Worm (Caenorhabditis elegans) whole organism, L3 larva: ENCODE measurements around the gene exc-15.

Experiments used
- elt-1 ChIP-seq: fragments of 150-350 bp; optimal IDR thresholded peaks from 2 replicates; lab custom pipeline; 2014; ENCODE audit warnings: missing biosample characterization, missing genetic modification characterization
- elt-2 ChIP-seq: sonication (generic microtip); optimal IDR thresholded peaks from 2 replicates; lab custom pipeline; 2016; ENCODE audit warnings: missing genetic modification reagents, mild to moderate bottlenecking, missing genetic modification characterization, missing compliant biosample characterization
- fkh-10 ChIP-seq: sonication (generic microtip); optimal IDR thresholded peaks from 2 replicates; lab custom pipeline; 2017; ENCODE audit warnings: missing biosample characterization, missing genetic modification reagents, missing genetic modification characterization
- mdl-1 ChIP-seq: fragments of 150-350 bp; optimal IDR thresholded peaks from 2 replicates; lab custom pipeline; 2014; ENCODE audit warnings: missing biosample characterization, missing genetic modification characterization
- nhr-11 ChIP-seq: fragments of 150-350 bp; optimal IDR thresholded peaks from 2 replicates; lab custom pipeline; 2014; ENCODE audit warnings: missing biosample characterization, missing genetic modification characterization
- nhr-23 ChIP-seq: fragments of 150-350 bp; optimal IDR thresholded peaks from 2 replicates; lab custom pipeline; 2014; ENCODE audit warnings: missing biosample characterization, missing genetic modification reagents, missing genetic modification characterization
- nhr-25 ChIP-seq: sonication (generic microtip); optimal IDR thresholded peaks from 2 replicates; lab custom pipeline; 2017; ENCODE audit warnings: missing biosample characterization, missing genetic modification characterization
- pqm-1 ChIP-seq: fragments of 150-350 bp; optimal IDR thresholded peaks from 2 replicates; lab custom pipeline; 2017; ENCODE audit warnings: missing biosample characterization, missing genetic modification characterization, inconsistent platforms
- skn-1 ChIP-seq: fragments of 150-350 bp; optimal IDR thresholded peaks from 2 replicates; lab custom pipeline; 2014; ENCODE audit warnings: missing biosample characterization, missing genetic modification characterization
- zag-1 ChIP-seq: fragments of 150-350 bp; optimal IDR thresholded peaks from 2 replicates; lab custom pipeline; 2014; ENCODE audit warnings: missing biosample characterization, missing genetic modification characterization
- ztf-11 ChIP-seq: fragments of 150-350 bp; optimal IDR thresholded peaks from 2 replicates; lab custom pipeline; 2014; ENCODE audit warnings: missing biosample characterization, missing genetic modification characterization
- ztf-4 ChIP-seq: fragments of 150-350 bp; optimal IDR thresholded peaks from 2 replicates; lab custom pipeline; 2014; ENCODE audit warnings: missing biosample characterization, missing genetic modification characterization

- TF ChIP-seq nhr-25 (tag; lab: Kevin White, UChicago) (no peak), skn-1 (no peak), zag-1 (tag; lab: Kevin White, UChicago) (no peak), ztf-4 (tag; lab: Kevin White, UChicago) (no peak), elt-1 (tag; lab: Kevin White, UChicago) (no peak), ztf-11 (no peak), fkh-10 (GFP tag; lab: Kevin White, UChicago) (no peak), pqm-1 (no peak), elt-2 (tag; lab: Kevin White, UChicago) (no peak), mdl-1 (tag; lab: Kevin White, UChicago) (no peak), nhr-23 (tag; lab: Kevin White, UChicago) (no peak), nhr-11 (tag; lab: Kevin White, UChicago) (no peak)
Measured at ce11 chrV:4497161-4497560, 13.9 kb downstream of the exc-15 start, which contains the start of gene unc-62.
